Worm (Caenorhabditis elegans) whole organism, late embryonic: ENCODE measurements around the gene syd-9.

Experiments used
- C08G9.2 ChIP-seq: sonication (generic microtip); optimal IDR thresholded peaks from 2 replicates; lab custom pipeline; 2016; ENCODE audit warnings: mild to moderate bottlenecking, missing genetic modification characterization, moderate library complexity, missing compliant biosample characterization
- F13H6.1 ChIP-seq: sonication (generic microtip); optimal IDR thresholded peaks from 2 replicates; lab custom pipeline; 2016; ENCODE audit warnings: missing genetic modification characterization, missing compliant biosample characterization
- K02D7.2 ChIP-seq: sonication (generic microtip); optimal IDR thresholded peaks from 2 replicates; lab custom pipeline; 2017; ENCODE audit warnings: mild to moderate bottlenecking, missing genetic modification characterization, missing compliant biosample characterization
- K09A11.1 ChIP-seq: sonication (generic microtip); optimal IDR thresholded peaks from 2 replicates; lab custom pipeline; 2017; ENCODE audit warnings: antibody characterized with exemption, mild to moderate bottlenecking, missing genetic modification characterization, missing compliant biosample characterization; ENCODE audit not compliant: insufficient read depth
- T23F11.4 ChIP-seq: fragments of 200-800 bp; sonication (Bioruptor generic); optimal IDR thresholded peaks from 2 replicates; lab custom pipeline; 2018; ENCODE audit warnings: mild to moderate bottlenecking, missing genetic modification characterization, missing compliant biosample characterization
- Y22D7AL.16 ChIP-seq: sonication (generic microtip); optimal IDR thresholded peaks from 2 replicates; lab custom pipeline; 2016; ENCODE audit warnings: missing genetic modification characterization, missing compliant biosample characterization
- ahr-1 ChIP-seq: sonication (generic microtip); optimal IDR thresholded peaks from 2 replicates; lab custom pipeline; 2016; ENCODE audit warnings: missing genetic modification characterization, missing compliant biosample characterization
- ama-1 ChIP-seq: fragments of 150-350 bp; optimal IDR thresholded peaks from 2 replicates; lab custom pipeline; 2014
- ceh-18 ChIP-seq: sonication (generic microtip); optimal IDR thresholded peaks from 2 replicates; lab custom pipeline; 2016; ENCODE audit warnings: missing genetic modification characterization, missing compliant biosample characterization
- ceh-19 ChIP-seq: fragments of 200-800 bp; sonication (Bioruptor generic); optimal IDR thresholded peaks from 2 replicates; lab custom pipeline; 2018; ENCODE audit warnings: mild to moderate bottlenecking, missing genetic modification characterization, missing compliant biosample characterization
- ceh-22 ChIP-seq: sonication (generic microtip); optimal IDR thresholded peaks from 2 replicates; lab custom pipeline; 2017; ENCODE audit warnings: missing biosample characterization, missing genetic modification characterization
- ceh-24 ChIP-seq: sonication (generic microtip); optimal IDR thresholded peaks from 2 replicates; lab custom pipeline; 2016; ENCODE audit warnings: mild to moderate bottlenecking, missing genetic modification characterization, missing compliant biosample characterization
- ceh-31 ChIP-seq: sonication (generic microtip); optimal IDR thresholded peaks from 2 replicates; lab custom pipeline; 2016; ENCODE audit warnings: missing genetic modification characterization, missing compliant biosample characterization
- ceh-34 ChIP-seq: sonication (generic microtip); optimal IDR thresholded peaks from 2 replicates; lab custom pipeline; 2016; ENCODE audit warnings: mild to moderate bottlenecking, missing genetic modification characterization, missing compliant biosample characterization
- ceh-45 ChIP-seq: fragments of 200-800 bp; sonication (Bioruptor generic); IDR thresholded peaks from 2 replicates; pipeline ENCODE4 v1.3.6; 2022; ENCODE audit warnings: missing genetic modification reagents, missing genetic modification characterization, missing compliant biosample characterization
- ceh-6 ChIP-seq: fragments of 200-800 bp; sonication (Bioruptor generic); optimal IDR thresholded peaks from 2 replicates; lab custom pipeline; 2018; ENCODE audit warnings: mild to moderate bottlenecking, missing genetic modification characterization, missing compliant biosample characterization
- che-1 ChIP-seq: sonication (generic microtip); optimal IDR thresholded peaks from 2 replicates; lab custom pipeline; 2016; ENCODE audit warnings: mild to moderate bottlenecking, missing genetic modification characterization, missing compliant biosample characterization
- dmd-4 ChIP-seq: sonication (generic microtip); optimal IDR thresholded peaks from 2 replicates; lab custom pipeline; 2016; ENCODE audit warnings: borderline replicate concordance, missing genetic modification characterization, missing compliant biosample characterization
- dve-1 ChIP-seq: sonication (generic microtip); optimal IDR thresholded peaks from 2 replicates; lab custom pipeline; 2017; ENCODE audit warnings: antibody characterized with exemption, mild to moderate bottlenecking, missing genetic modification characterization, missing compliant biosample characterization
- elt-2 ChIP-seq: sonication (generic microtip); optimal IDR thresholded peaks from 2 replicates; lab custom pipeline; 2016; ENCODE audit warnings: missing genetic modification reagents, missing genetic modification characterization, missing compliant biosample characterization
- elt-4 ChIP-seq: sonication (generic microtip); optimal IDR thresholded peaks from 2 replicates; lab custom pipeline; 2016; ENCODE audit warnings: missing genetic modification characterization, missing compliant biosample characterization
- ets-4 ChIP-seq: sonication (generic microtip); optimal IDR thresholded peaks from 2 replicates; lab custom pipeline; 2016; ENCODE audit warnings: missing genetic modification characterization, missing compliant biosample characterization
- eyg-1 ChIP-seq: sonication (generic microtip); optimal IDR thresholded peaks from 2 replicates; lab custom pipeline; 2016; ENCODE audit warnings: missing genotype, missing genetic modification characterization, missing compliant biosample characterization
- fkh-6 ChIP-seq: sonication (generic microtip); optimal IDR thresholded peaks from 2 replicates; lab custom pipeline; 2016; ENCODE audit warnings: missing genetic modification characterization, missing compliant biosample characterization
- gmeb-2 ChIP-seq: sonication (generic microtip); optimal IDR thresholded peaks from 2 replicates; lab custom pipeline; 2016; ENCODE audit warnings: missing genetic modification characterization, inconsistent platforms, missing compliant biosample characterization
- hlh-30 ChIP-seq: sonication (generic microtip); optimal IDR thresholded peaks from 2 replicates; lab custom pipeline; 2017; ENCODE audit warnings: antibody characterized with exemption, missing genetic modification characterization, missing compliant biosample characterization; ENCODE audit not compliant: insufficient read depth
- hlh-6 ChIP-seq: sonication (generic microtip); optimal IDR thresholded peaks from 2 replicates; lab custom pipeline; 2016; ENCODE audit warnings: missing genotype, missing genetic modification characterization, missing compliant biosample characterization
- lim-6 ChIP-seq: sonication (generic microtip); optimal IDR thresholded peaks from 2 replicates; lab custom pipeline; 2016; ENCODE audit warnings: missing genetic modification characterization, missing compliant biosample characterization
- madf-2 ChIP-seq: sonication (generic microtip); optimal IDR thresholded peaks from 2 replicates; lab custom pipeline; 2017; ENCODE audit warnings: missing genetic modification characterization, missing compliant biosample characterization
- nhr-232 ChIP-seq: sonication (generic microtip); optimal IDR thresholded peaks from 2 replicates; lab custom pipeline; 2016; ENCODE audit warnings: missing genetic modification characterization, missing compliant biosample characterization
- odd-2 ChIP-seq: sonication (generic microtip); optimal IDR thresholded peaks from 2 replicates; lab custom pipeline; 2017; ENCODE audit warnings: antibody characterized with exemption, mild to moderate bottlenecking, missing genetic modification characterization, missing compliant biosample characterization
- pat-9 ChIP-seq: fragments of 200-800 bp; sonication (Bioruptor generic); optimal IDR thresholded peaks from 2 replicates; lab custom pipeline; 2018; ENCODE audit warnings: mild to moderate bottlenecking, missing genetic modification characterization, moderate library complexity, missing compliant biosample characterization
- pha-2 ChIP-seq: sonication (generic microtip); optimal IDR thresholded peaks from 2 replicates; lab custom pipeline; 2017; ENCODE audit warnings: mild to moderate bottlenecking, missing genetic modification characterization, missing compliant biosample characterization
- pha-4 ChIP-seq: fragments of 150-350 bp; optimal IDR thresholded peaks from 2 replicates; lab custom pipeline; 2018; ENCODE audit warnings: missing biosample characterization, missing genetic modification reagents, missing genetic modification characterization
- pqm-1 ChIP-seq: sonication (generic microtip); optimal IDR thresholded peaks from 2 replicates; lab custom pipeline; 2016; ENCODE audit warnings: missing genetic modification characterization, missing compliant biosample characterization
- pros-1 ChIP-seq: fragments of 150-350 bp; optimal IDR thresholded peaks from 2 replicates; lab custom pipeline; 2014; ENCODE audit warnings: missing biosample characterization, missing genetic modification reagents, missing genetic modification characterization
- rnt-1 ChIP-seq: sonication (generic microtip); optimal IDR thresholded peaks from 2 replicates; lab custom pipeline; 2016; ENCODE audit warnings: missing genetic modification characterization, missing compliant biosample characterization
- sdc-2 ChIP-seq: sonication (generic microtip); optimal IDR thresholded peaks from 2 replicates; lab custom pipeline; 2016; ENCODE audit warnings: missing genotype, missing genetic modification characterization, missing compliant biosample characterization
- sox-2 ChIP-seq: fragments of 200-800 bp; sonication (Bioruptor generic); IDR thresholded peaks from 2 replicates; pipeline ENCODE4 v1.3.6; 2022; ENCODE audit warnings: missing genetic modification reagents, missing genetic modification characterization, missing compliant biosample characterization
- sox-4 ChIP-seq: sonication (generic microtip); optimal IDR thresholded peaks from 2 replicates; lab custom pipeline; 2017; ENCODE audit warnings: mild to moderate bottlenecking, missing genetic modification characterization, inconsistent platforms, missing compliant biosample characterization
- syd-9 ChIP-seq: sonication (generic microtip); optimal IDR thresholded peaks from 2 replicates; lab custom pipeline; 2016; ENCODE audit warnings: mild to moderate bottlenecking, missing genetic modification characterization, moderate library complexity, missing compliant biosample characterization
- tbx-2 ChIP-seq: sonication (generic microtip); optimal IDR thresholded peaks from 2 replicates; lab custom pipeline; 2016; ENCODE audit warnings: missing genetic modification characterization, missing compliant biosample characterization
- tbx-7 ChIP-seq: sonication (generic microtip); optimal IDR thresholded peaks from 2 replicates; lab custom pipeline; 2016; ENCODE audit warnings: missing genotype, missing genetic modification characterization, missing compliant biosample characterization
- ttx-3 ChIP-seq: sonication (generic microtip); optimal IDR thresholded peaks from 2 replicates; lab custom pipeline; 2016; ENCODE audit warnings: missing genetic modification reagents, missing genetic modification characterization, missing compliant biosample characterization
- unc-3 ChIP-seq, 2 experiments: fragments of 200-800 bp in 1 of 2; sonication (Bioruptor generic) in 1 of 2; sonication (generic microtip) in 1 of 2; conservative IDR thresholded peaks in 1 of 2; optimal IDR thresholded peaks in 1 of 2; 2 replicates each; pipeline versions ENCODE4 v1.3.6 to Lab custom; 2016 to 2022; ENCODE audit warnings: missing compliant biosample characterization in 2 of 2, missing genetic modification characterization in 2 of 2, missing genetic modification reagents in 1 of 2
- unc-42 ChIP-seq: sonication (generic microtip); optimal IDR thresholded peaks from 2 replicates; lab custom pipeline; 2016; ENCODE audit warnings: missing genotype, missing genetic modification characterization, missing compliant biosample characterization

syd-9 gene

DNA sequence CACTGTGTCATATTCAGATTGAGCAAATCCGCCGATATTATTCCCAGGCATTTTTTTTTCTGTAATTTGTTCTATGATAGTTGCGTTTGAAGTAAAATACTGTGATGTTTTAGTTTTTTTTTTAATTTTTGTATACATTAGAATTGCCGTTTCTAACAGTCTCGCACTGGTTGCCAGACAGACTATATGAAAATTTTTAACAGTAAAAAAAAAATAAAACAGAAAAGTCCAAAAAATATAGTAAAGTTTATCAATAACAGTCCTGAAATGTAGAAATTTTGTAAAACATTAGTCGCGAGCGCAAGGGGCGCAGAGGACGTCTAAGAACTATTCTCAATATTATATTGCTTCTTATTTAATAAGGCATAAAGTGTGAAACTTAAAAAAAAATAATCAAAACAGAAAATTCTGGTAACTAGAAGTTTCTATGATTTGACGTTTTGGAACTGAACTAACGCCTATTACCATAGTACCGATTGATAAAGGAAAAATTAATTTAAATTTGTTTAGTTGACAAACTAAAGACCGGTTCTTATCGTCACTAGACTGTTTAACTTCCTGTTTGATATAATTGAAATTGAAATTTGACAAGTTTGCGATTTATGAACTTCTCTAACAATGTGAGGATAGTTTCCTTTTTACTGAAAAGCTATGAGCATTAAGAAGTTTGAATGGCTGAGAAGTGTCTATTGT lies 42.6 kb downstream of the syd-9 start, which contains the start of gene lact-1:
TSS of gene lact-1 (minus strand) at position 51 of the 693 bp plus-strand sequence.
- TF ChIP-seq madf-2: no peak
- TF ChIP-seq rnt-1 (tag; lab: Kevin White, UChicago): no peak
- no peak for TF ChIP-seq sox-2 (GFP tag; lab: Robert Waterston, UW)
- TF ChIP-seq lim-6 (tag; lab: Kevin White, UChicago): no peak
- no peak for TF ChIP-seq che-1
- no peak for TF ChIP-seq Y22D7AL.16 (tag; lab: Kevin White, UChicago)
- no peak for TF ChIP-seq T23F11.4 (GFP tag; lab: Kevin White, UChicago)
- no peak for TF ChIP-seq odd-2
- no peak for TF ChIP-seq ceh-22 (tag; lab: Kevin White, UChicago)

DNA sequence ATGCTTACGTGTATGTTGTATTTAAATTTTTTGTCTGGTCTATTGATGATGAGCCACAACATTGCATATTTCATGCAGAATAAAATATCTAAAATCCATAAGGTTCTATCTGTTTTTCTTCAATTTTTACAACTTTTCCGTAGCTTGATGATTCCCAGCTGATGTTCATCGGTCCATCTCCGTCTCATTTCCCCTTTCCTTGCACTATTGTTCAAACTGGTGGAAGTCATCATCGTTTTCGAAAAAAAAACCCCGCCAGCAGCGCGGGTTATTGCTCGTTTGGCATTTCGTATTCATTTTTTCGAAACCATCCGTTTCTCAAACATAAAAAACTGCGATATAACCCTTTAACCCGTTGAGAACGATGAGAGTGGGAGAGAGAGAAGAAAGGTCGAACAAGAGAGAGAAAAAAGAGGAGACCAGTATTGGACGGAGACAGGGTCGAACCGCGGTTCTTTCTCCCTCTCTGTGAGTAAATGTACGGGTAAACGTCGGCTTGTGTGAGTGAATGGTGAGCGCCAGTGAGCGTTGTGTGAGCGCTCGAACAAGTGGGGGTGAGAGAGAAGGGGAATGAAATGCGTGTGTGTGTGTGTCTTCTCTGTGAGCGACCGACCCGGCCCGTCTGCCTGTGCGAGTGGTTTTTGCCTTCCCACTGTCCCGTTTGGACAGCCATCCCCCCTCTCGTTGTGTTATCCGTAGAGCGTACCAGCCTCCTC lies 46.9 kb downstream of the syd-9 start:
- TF ChIP-seq unc-3 (GFP tag; conservative IDR thresholded peaks at IDR 0.05; lab: Robert Waterston, UW) (no peak), unc-3 (tag; optimal IDR thresholded peaks at IDR 0.05; lab: Kevin White, UChicago) (peak; percentile 29), ceh-18 (peak; percentile 96), elt-4 (tag; lab: Kevin White, UChicago) (no peak), pha-2 (tag; lab: Kevin White, UChicago) (no peak), pha-4 (no peak), ceh-6 (GFP tag; lab: Kevin White, UChicago) (peak; percentile 9), ttx-3 (tag; lab: Kevin White, UChicago) (no peak), ceh-31 (tag; lab: Kevin White, UChicago) (peak; percentile 89), syd-9 (peak; percentile 72), gmeb-2 (tag; lab: Kevin White, UChicago) (no peak), ceh-45 (GFP tag; lab: Robert Waterston, UW) (no peak), ceh-19 (GFP tag; lab: Kevin White, UChicago) (peak; percentile 67), C08G9.2 (tag; lab: Kevin White, UChicago) (peak; percentile 69), Y22D7AL.16 (tag; lab: Kevin White, UChicago) (peak; percentile 3), dmd-4 (no peak), F13H6.1 (tag; lab: Kevin White, UChicago) (peak; percentile 82), rnt-1 (tag; lab: Kevin White, UChicago) (peak; percentile 52), elt-2 (tag; lab: Kevin White, UChicago) (peak; percentile 67), nhr-232 (tag; lab: Kevin White, UChicago) (peak; percentile 12), madf-2 (no peak), tbx-7 (tag; lab: Kevin White, UChicago) (peak; percentile 6), K02D7.2 (tag; lab: Kevin White, UChicago) (no peak), ahr-1 (no peak), fkh-6 (tag; lab: Kevin White, UChicago) (peak; percentile 66), sdc-2 (peak; percentile 88), sox-2 (GFP tag; lab: Robert Waterston, UW) (no peak; the same call in 1 of the 2 replicates), hlh-6 (peak; percentile 69), che-1 (peak; percentile 18), dve-1 (peak; percentile 50), T23F11.4 (GFP tag; lab: Kevin White, UChicago) (no peak), eyg-1 (tag; lab: Kevin White, UChicago) (peak; percentile 23), K09A11.1 (tag; lab: Kevin White, UChicago) (peak; percentile 56), ceh-24 (tag; lab: Kevin White, UChicago) (no peak), lim-6 (tag; lab: Kevin White, UChicago) (peak; percentile 1), odd-2 (no peak), pros-1 (tag; lab: Kevin White, UChicago) (peak; percentile 57), pqm-1 (tag; lab: Kevin White, UChicago) (peak; percentile 69), sox-4 (tag; lab: Kevin White, UChicago) (peak; percentile 48), unc-42 (tag; lab: Kevin White, UChicago) (peak; percentile 76), ceh-34 (tag; lab: Kevin White, UChicago) (peak; percentile 83), ets-4 (tag; lab: Kevin White, UChicago) (peak; percentile 41), pat-9 (tag; lab: Kevin White, UChicago) (peak; percentile 38), tbx-2 (peak; percentile 88), ama-1 (no peak), hlh-30 (tag; lab: Kevin White, UChicago) (peak; percentile 67)
